Fruit fly (Drosophila melanogaster): ENCODE results near the gene CG31446.

CG31446 gene

DNA sequence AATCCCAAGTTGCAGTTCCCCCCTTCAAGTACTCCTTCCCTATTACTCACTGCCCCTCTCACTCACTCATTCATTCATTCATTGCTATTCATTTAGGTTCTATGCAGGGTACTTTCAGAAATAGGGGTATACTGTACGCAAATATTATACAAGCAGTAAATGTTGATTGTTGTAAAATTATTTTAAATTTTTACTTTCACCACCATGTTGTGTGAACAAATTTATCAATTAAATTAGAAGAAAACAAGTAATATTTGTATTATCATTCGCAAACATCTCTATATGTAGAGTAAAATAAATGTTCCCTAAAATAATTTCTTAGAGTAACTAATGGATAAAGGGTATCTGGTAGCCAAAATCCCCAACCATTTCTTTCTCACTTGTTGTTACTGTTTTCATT is 42.6 kb upstream of the CG31446 start (continued):
- TF ChIP-seq CG6163 (GFP tag; IDR thresholded peaks at IDR 0.05) (no peak), topi (GFP tag; optimal IDR thresholded peaks at IDR 0.05) (peak; percentile 24), CG3919 (GFP tag; optimal IDR thresholded peaks at IDR 0.05) (peak; percentile 45), CG31627 (GFP tag; optimal IDR thresholded peaks at IDR 0.05) (peak; percentile 18), fkh (GFP tag; optimal IDR thresholded peaks at IDR 0.05) (no peak), fd59A (GFP tag; optimal IDR thresholded peaks at IDR 0.05) (peak; percentile 62), Eip78C (GFP tag) (peak; percentile 74), spab (GFP tag; optimal IDR thresholded peaks at IDR 0.05) (peak; percentile 47), Hr4 (GFP tag; optimal IDR thresholded peaks at IDR 0.05) (peak; percentile 49), acj6 (GFP tag; optimal IDR thresholded peaks at IDR 0.05) (peak; percentile 34), dsx (GFP tag; optimal IDR thresholded peaks at IDR 0.05; ENCODE audit: poor library complexity, severe bottlenecking) (peak; percentile 20), fd85E (GFP tag; optimal IDR thresholded peaks at IDR 0.05) (no peak), Eip75B (GFP tag; optimal IDR thresholded peaks at IDR 0.05) (peak; percentile 51), CG8119 (GFP tag; IDR thresholded peaks at IDR 0.05) (peak; percentile 48; the same call in 1 of the 3 replicates), eg (GFP tag; IDR thresholded peaks at IDR 0.05) (no peak), Met (GFP tag; optimal IDR thresholded peaks at IDR 0.05) (peak; percentile 31), salr (GFP tag; optimal IDR thresholded peaks at IDR 0.05) (peak in 1 of 2 experiments; percentile 56), lz (GFP tag; optimal IDR thresholded peaks at IDR 0.05) (peak; percentile 21)

- TF ChIP-seq CG8119 (GFP tag; IDR thresholded peaks at IDR 0.05) (0 out of 3 replicates have a peak, but pooled peaks have one; percentile 2), CG16779 (tag; optimal IDR thresholded peaks at IDR 0.05) (no peak), svp (GFP tag) (no peak), Eip78C (GFP tag) (no peak)
Measured at dm6 chr3R:15650669-15651068, 42.2 kb upstream of the CG31446 start.

DNA sequence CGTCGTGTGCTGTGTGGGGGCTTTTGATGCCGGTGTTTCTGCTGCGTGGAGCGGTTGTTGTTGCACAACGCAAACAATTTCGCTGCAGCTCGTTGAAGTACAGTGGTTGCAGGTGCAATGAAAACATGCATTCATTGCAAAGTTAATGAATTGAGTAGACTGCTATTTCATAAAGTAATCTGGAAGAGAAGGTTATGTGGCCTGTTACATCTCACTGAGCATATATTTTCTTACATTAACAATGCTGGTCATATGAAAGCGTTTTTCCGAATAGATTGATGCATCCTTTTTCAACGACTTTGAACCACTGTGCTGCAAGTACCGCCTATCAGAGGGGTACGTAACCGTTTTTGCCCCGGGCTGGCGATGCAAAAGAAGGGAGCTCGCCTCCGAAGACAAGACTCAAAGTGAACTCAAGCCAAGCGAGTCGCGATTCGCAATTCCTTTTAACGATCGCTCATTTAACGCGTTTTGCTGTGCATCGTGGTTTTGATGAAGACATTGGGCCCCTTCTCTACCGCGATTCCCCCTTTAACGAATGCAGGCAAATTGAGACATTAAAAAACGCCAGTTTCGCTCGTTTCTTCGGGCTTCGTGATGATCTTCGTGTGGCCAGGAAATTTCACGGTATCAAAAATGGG is 41.0 kb upstream of the CG31446 start:
- peak; percentile 98 for TF ChIP-seq cyc (GFP tag; optimal IDR thresholded peaks at IDR 0.05)
- TF ChIP-seq Eip93F (GFP tag; optimal IDR thresholded peaks at IDR 0.05): peak; percentile 89
- peak; percentile 96 for TF ChIP-seq Hr39 (GFP tag; optimal IDR thresholded peaks at IDR 0.05)
- peak; percentile 94 for TF ChIP-seq CG16779 (tag; optimal IDR thresholded peaks at IDR 0.05)
- peak; percentile 100 for TF ChIP-seq svp (GFP tag)
- peak; percentile 93 for TF ChIP-seq Smox (GFP tag; optimal IDR thresholded peaks at IDR 0.05)
- TF ChIP-seq CG4318 (GFP tag; optimal IDR thresholded peaks at IDR 0.05): peak; percentile 96
- peak; percentile 97 for TF ChIP-seq fd85E (GFP tag; optimal IDR thresholded peaks at IDR 0.05)
- peak; percentile 99 for TF ChIP-seq CG6163 (GFP tag; IDR thresholded peaks at IDR 0.05)
- peak; percentile 96 for TF ChIP-seq eg (GFP tag; IDR thresholded peaks at IDR 0.05)
- peak; percentile 97 for TF ChIP-seq CG8119 (GFP tag; IDR thresholded peaks at IDR 0.05)
- peak; percentile 95 for TF ChIP-seq Ets21C (GFP tag; optimal IDR thresholded peaks at IDR 0.05)
- TF ChIP-seq acj6 (GFP tag; optimal IDR thresholded peaks at IDR 0.05): peak; percentile 97
- TF ChIP-seq Sox102F (GFP tag; optimal IDR thresholded peaks at IDR 0.05): peak; percentile 96
- TF ChIP-seq salr (GFP tag; optimal IDR thresholded peaks at IDR 0.05): peak; percentile 92 to 94
- peak; percentile 96 for TF ChIP-seq Hr4 (GFP tag; optimal IDR thresholded peaks at IDR 0.05)
- TF ChIP-seq CG1621 (tag; optimal IDR thresholded peaks at IDR 0.05): peak; percentile 97
- peak; percentile 99 for TF ChIP-seq Lpt (GFP tag; optimal IDR thresholded peaks at IDR 0.05)
- peak; percentile 97 for TF ChIP-seq esn (GFP tag; optimal IDR thresholded peaks at IDR 0.05)
- peak; percentile 95 for TF ChIP-seq CG31627 (GFP tag; optimal IDR thresholded peaks at IDR 0.05)
- peak; percentile 1 for TF ChIP-seq fkh (GFP tag; optimal IDR thresholded peaks at IDR 0.05)
- TF ChIP-seq dsx (GFP tag; optimal IDR thresholded peaks at IDR 0.05; ENCODE audit: poor library complexity, severe bottlenecking): peak; percentile 97
- peak; percentile 96 for TF ChIP-seq CG6808 (GFP tag; optimal IDR thresholded peaks at IDR 0.05)
- peak; percentile 100 for TF ChIP-seq Eip78C (GFP tag)
- TF ChIP-seq CG6854 (GFP tag; optimal IDR thresholded peaks at IDR 0.05): peak; percentile 95
- peak; percentile 97 for TF ChIP-seq CG6792 (GFP tag; optimal IDR thresholded peaks at IDR 0.05)
- peak; percentile 95 for TF ChIP-seq OdsH (GFP tag; optimal IDR thresholded peaks at IDR 0.05)
- TF ChIP-seq Eip75B (GFP tag; optimal IDR thresholded peaks at IDR 0.05): peak; percentile 98
- peak; percentile 93 for TF ChIP-seq vri (GFP tag; optimal IDR thresholded peaks at IDR 0.05)
- peak; percentile 96 for TF ChIP-seq net (GFP tag; optimal IDR thresholded peaks at IDR 0.05)
- TF ChIP-seq CG11762 (GFP tag; optimal IDR thresholded peaks at IDR 0.05; ENCODE audit: insufficient read depth): peak; percentile 98
- peak; percentile 95 for TF ChIP-seq fd59A (GFP tag; optimal IDR thresholded peaks at IDR 0.05)
- TF ChIP-seq pdm3 (GFP tag; optimal IDR thresholded peaks at IDR 0.05): peak; percentile 96
- peak; percentile 94 for TF ChIP-seq dac (GFP tag; optimal IDR thresholded peaks at IDR 0.05)
- peak; percentile 98 for TF ChIP-seq spab (GFP tag; optimal IDR thresholded peaks at IDR 0.05)
- peak; percentile 86 for TF ChIP-seq CG9139 (GFP tag; optimal IDR thresholded peaks at IDR 0.05)
- TF ChIP-seq CG34406 (GFP tag; optimal IDR thresholded peaks at IDR 0.05): peak; percentile 93
- peak; percentile 96 for TF ChIP-seq CG32006 (GFP tag; optimal IDR thresholded peaks at IDR 0.05)
- TF ChIP-seq CG10631 (GFP tag; optimal IDR thresholded peaks at IDR 0.05): peak; percentile 97
- TF ChIP-seq CG15336 (GFP tag; IDR thresholded peaks at IDR 0.05): peak; percentile 96

Data from whole organism, prepupa.